Fruit fly (Drosophila melanogaster): ENCODE results near the gene aurB.

Gene aurB

DNA sequence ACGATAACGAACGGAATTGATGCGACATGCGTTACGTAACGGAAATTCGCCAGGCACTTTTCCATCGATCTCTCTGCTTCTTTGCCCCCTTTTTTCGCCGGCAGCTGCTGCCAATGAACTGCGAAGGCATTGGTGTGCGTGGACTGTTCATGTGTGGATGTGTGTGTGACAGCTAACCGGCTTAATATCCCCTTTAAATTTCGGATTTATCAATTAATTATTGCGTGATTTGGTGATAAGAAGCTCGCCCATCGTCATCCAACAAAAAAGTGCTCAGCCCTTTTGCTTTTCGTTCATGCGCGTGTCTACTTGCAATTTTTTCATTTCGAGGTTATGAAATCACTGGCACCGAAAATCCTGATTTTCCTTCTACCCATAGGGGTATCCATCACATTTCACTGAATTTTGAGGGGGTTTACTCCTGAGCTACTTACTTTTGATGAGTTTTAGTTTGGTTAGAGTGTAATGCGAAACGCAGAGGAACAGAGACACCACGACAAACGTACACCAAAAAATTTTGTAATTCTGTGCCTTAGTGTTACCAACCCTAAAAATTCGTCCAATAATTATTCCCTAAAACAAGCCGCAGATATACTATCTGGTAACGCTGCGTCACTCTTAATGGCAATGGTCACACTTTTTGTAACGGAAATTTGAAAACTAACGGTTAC, 7.4 kb downstream of the aurB start, which contains the start of gene porin (continued):
- TF ChIP-seq CG7271 (tag; optimal IDR thresholded peaks at IDR 0.05) (no peak), Lim3 (GFP tag; IDR thresholded peaks at IDR 0.05) (no peak), CG14667 (GFP tag; IDR thresholded peaks at IDR 0.05) (no peak), sens-2 (GFP tag; IDR thresholded peaks at IDR 0.05) (no peak), CG9609 (GFP tag; optimal IDR thresholded peaks at IDR 0.05) (no peak), dm (GFP tag; optimal IDR thresholded peaks at IDR 0.05) (peak; percentile 82), CG14710 (tag; optimal IDR thresholded peaks at IDR 0.05) (peak; percentile 65), CG3838 (GFP tag; optimal IDR thresholded peaks at IDR 0.05) (no peak), knrl (GFP tag; IDR thresholded peaks at IDR 0.05; ENCODE audit: partially characterized antibody) (peak; percentile 12; the same call in 1 of the 3 replicates), CG12071 (GFP tag; optimal IDR thresholded peaks at IDR 0.05) (no peak), hbn (GFP tag; IDR thresholded peaks at IDR 0.05; ENCODE audit: partially characterized antibody) (no peak), jing (GFP tag; optimal IDR thresholded peaks at IDR 0.05) (no peak), fu2 (GFP tag; optimal IDR thresholded peaks at IDR 0.05) (no peak), CG10431 (GFP tag; optimal IDR thresholded peaks at IDR 0.05) (peak; percentile 30), CG11695 (GFP tag; IDR thresholded peaks at IDR 0.05) (0 out of 3 replicates have a peak, but pooled peaks have one; percentile 9), CG1024 (GFP tag; IDR thresholded peaks at IDR 0.05) (no peak), CG12155 (GFP tag; optimal IDR thresholded peaks at IDR 0.05) (peak; percentile 6), CG2202 (tag; optimal IDR thresholded peaks at IDR 0.05) (no peak), chif (GFP tag; optimal IDR thresholded peaks at IDR 0.05) (no peak), sr (GFP tag; IDR thresholded peaks at IDR 0.05) (no peak), CG15011 (GFP tag; optimal IDR thresholded peaks at IDR 0.05) (no peak), CG9727 (GFP tag; optimal IDR thresholded peaks at IDR 0.05) (peak; percentile 2), CG7928 (GFP tag; optimal IDR thresholded peaks at IDR 0.05) (no peak), cwo (GFP tag; optimal IDR thresholded peaks at IDR 0.05) (no peak), CG10267 (tag; optimal IDR thresholded peaks at IDR 0.05) (peak; percentile 64), CG11247 (GFP tag; IDR thresholded peaks at IDR 0.05) (no peak), disco-r (GFP tag; optimal IDR thresholded peaks at IDR 0.05) (no peak), CG13296 (GFP tag; optimal IDR thresholded peaks at IDR 0.05) (peak; percentile 33), CG6654 (GFP tag; optimal IDR thresholded peaks at IDR 0.05) (no peak), amos (GFP tag; IDR thresholded peaks at IDR 0.05; ENCODE audit: partially characterized antibody) (peak; percentile 29; the same call in 1 of the 2 replicates), CG7839 (tag; optimal IDR thresholded peaks at IDR 0.05) (no peak), CG4328 (GFP tag; optimal IDR thresholded peaks at IDR 0.05) (no peak), vvl (GFP tag; IDR thresholded peaks at IDR 0.05) (no peak), nom (GFP tag; optimal IDR thresholded peaks at IDR 0.05) (peak; percentile 38), pros (GFP tag; optimal IDR thresholded peaks at IDR 0.05) (no peak), CG34422 (GFP tag; IDR thresholded peaks at IDR 0.05) (peak; percentile 67; the same call in 1 of the 3 replicates), CG2129 (GFP tag; IDR thresholded peaks at IDR 0.05; ENCODE audit: partially characterized antibody) (no peak), CrebB (tag; optimal IDR thresholded peaks at IDR 0.05) (no peak), gsb-n (tag; optimal IDR thresholded peaks at IDR 0.05) (peak; percentile 1), BtbVII (GFP tag; optimal IDR thresholded peaks at IDR 0.05) (no peak), Mrtf (GFP tag; IDR thresholded peaks at IDR 0.05) (no peak), Fer3 (tag; optimal IDR thresholded peaks at IDR 0.05) (no peak), Dip2 (GFP tag; IDR thresholded peaks at IDR 0.05) (no peak), bsh (GFP tag; optimal IDR thresholded peaks at IDR 0.05) (no peak), Pdp1 (GFP tag; optimal IDR thresholded peaks at IDR 0.05) (peak in 1 of 2 experiments; percentile 98), NK7.1 (GFP tag; optimal IDR thresholded peaks at IDR 0.05) (peak; percentile 15), eyg (GFP tag; optimal IDR thresholded peaks at IDR 0.05) (no peak), CG4820 (GFP tag; optimal IDR thresholded peaks at IDR 0.05) (peak; percentile 4), inv (GFP tag; IDR thresholded peaks at IDR 0.05; ENCODE audit: partially characterized antibody) (0 out of 2 replicates have a peak, but pooled peaks have one; percentile 11)
